Fruit fly (Drosophila melanogaster): ENCODE results near the gene Ddr.

Gene Ddr

DNA sequence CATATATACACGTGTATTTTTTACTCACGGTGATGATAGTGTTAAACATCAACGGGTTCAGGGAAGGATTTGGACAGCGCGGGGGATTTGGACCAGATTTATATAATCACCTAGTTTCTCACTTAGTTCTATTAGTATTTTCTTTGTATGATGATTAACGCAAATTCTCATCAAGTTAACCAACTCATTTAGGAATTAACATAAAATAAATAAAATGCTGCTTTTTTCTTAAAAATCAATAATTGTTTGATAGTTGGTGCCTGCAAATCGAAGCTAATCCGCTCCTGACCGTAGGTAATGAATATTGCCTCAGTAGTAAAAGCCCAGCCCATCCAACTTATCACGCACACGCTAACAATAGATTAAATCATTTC, 98.9 kb downstream of the Ddr start (continued):
- TF ChIP-seq sim (GFP tag; IDR thresholded peaks at IDR 0.05) (no peak; the same call in 1 of the 2 replicates), CG43689 (GFP tag; IDR thresholded peaks at IDR 0.05) (peak; percentile 69), yki (optimal IDR thresholded peaks at IDR 0.05) (no peak), ac (GFP tag; optimal IDR thresholded peaks at IDR 0.05) (no peak), BEAF-32 (GFP tag; optimal IDR thresholded peaks at IDR 0.05) (no peak), CG2202 (tag; optimal IDR thresholded peaks at IDR 0.05) (no peak), sr (GFP tag; IDR thresholded peaks at IDR 0.05) (no peak), Jarid2 (GFP tag; optimal IDR thresholded peaks at IDR 0.05) (peak; percentile 61), HLH3B (GFP tag; IDR thresholded peaks at IDR 0.05) (peak; percentile 81), CG11456 (GFP tag; IDR thresholded peaks at IDR 0.05) (peak; percentile 85), CG7839 (tag; optimal IDR thresholded peaks at IDR 0.05) (peak; percentile 95), ftz-f1 (GFP tag; optimal IDR thresholded peaks at IDR 0.05) (no peak), HmgZ (tag; optimal IDR thresholded peaks at IDR 0.05) (peak; percentile 85), lilli (GFP tag; optimal IDR thresholded peaks at IDR 0.05) (peak; percentile 89), CG7987 (GFP tag; optimal IDR thresholded peaks at IDR 0.05) (peak; percentile 48), Hand (GFP tag; optimal IDR thresholded peaks at IDR 0.05) (peak; percentile 66), Doc2 (GFP tag; IDR thresholded peaks at IDR 0.05) (peak; percentile 63), zf30C (GFP tag; optimal IDR thresholded peaks at IDR 0.05) (no peak), tgo (GFP tag; IDR thresholded peaks at IDR 0.05) (peak; percentile 88), CG17186 (GFP tag; optimal IDR thresholded peaks at IDR 0.05) (peak; percentile 5), rib (GFP tag; IDR thresholded peaks at IDR 0.05) (peak; percentile 85), Atf6 (GFP tag; IDR thresholded peaks at IDR 0.05) (peak; percentile 86), inv (GFP tag; IDR thresholded peaks at IDR 0.05; ENCODE audit: partially characterized antibody) (peak; percentile 61), dan (GFP tag; IDR thresholded peaks at IDR 0.05) (no peak), nerfin-1 (tag; optimal IDR thresholded peaks at IDR 0.05) (peak; percentile 70), pzg (GFP tag; optimal IDR thresholded peaks at IDR 0.05) (no peak), CG10267 (tag; optimal IDR thresholded peaks at IDR 0.05) (peak; percentile 66), CG8765 (GFP tag; IDR thresholded peaks at IDR 0.05) (peak; percentile 55; the same call in 1 of the 2 replicates), row (GFP tag; IDR thresholded peaks at IDR 0.05) (peak; percentile 96), CG18619 (GFP tag; optimal IDR thresholded peaks at IDR 0.05) (peak; percentile 82), ewg (GFP tag; optimal IDR thresholded peaks at IDR 0.05) (peak; percentile 49), CG4617 (GFP tag; optimal IDR thresholded peaks at IDR 0.05; ENCODE audit: borderline replicate concordance) (peak; percentile 38), Six4 (GFP tag; optimal IDR thresholded peaks at IDR 0.05) (peak; percentile 53), CG11560 (tag; IDR thresholded peaks at IDR 0.05) (peak; percentile 82), Hr3 (GFP tag; optimal IDR thresholded peaks at IDR 0.05) (peak; percentile 75), Trl (optimal IDR thresholded peaks at IDR 0.05) (no peak), Trl (GFP tag; optimal IDR thresholded peaks at IDR 0.05) (peak; percentile 69), fd64A (GFP tag; optimal IDR thresholded peaks at IDR 0.05) (peak; percentile 3), ham (GFP tag; IDR thresholded peaks at IDR 0.05) (peak; percentile 51; the same call in 1 of the 2 replicates), twi (tag; optimal IDR thresholded peaks at IDR 0.05) (peak; percentile 63), tna (GFP tag; IDR thresholded peaks at IDR 0.05; ENCODE audit: partially characterized antibody) (no peak), Camta (GFP tag; optimal IDR thresholded peaks at IDR 0.05) (peak; percentile 64), disco-r (GFP tag; optimal IDR thresholded peaks at IDR 0.05) (peak; percentile 68), CG17568 (GFP tag; optimal IDR thresholded peaks at IDR 0.05) (no peak), exex (tag; optimal IDR thresholded peaks at IDR 0.05) (peak; percentile 84), CG12769 (tag; optimal IDR thresholded peaks at IDR 0.05) (peak; percentile 85), CG8478 (optimal IDR thresholded peaks at IDR 0.05) (no peak), CG4854 (GFP tag; optimal IDR thresholded peaks at IDR 0.05) (peak; percentile 50), cato (GFP tag; optimal IDR thresholded peaks at IDR 0.05; ENCODE audit: borderline replicate concordance) (peak; percentile 32), CG8359 (GFP tag; optimal IDR thresholded peaks at IDR 0.05; ENCODE audit: borderline replicate concordance) (no peak), E2f1 (GFP tag; IDR thresholded peaks at IDR 0.05) (peak; percentile 85), jumu (GFP tag; optimal IDR thresholded peaks at IDR 0.05) (peak; percentile 76)

Data from whole organism, embryonic.